Fruit fly (Drosophila melanogaster): Measurements from ENCODE around the gene Gr22f.

DNA sequence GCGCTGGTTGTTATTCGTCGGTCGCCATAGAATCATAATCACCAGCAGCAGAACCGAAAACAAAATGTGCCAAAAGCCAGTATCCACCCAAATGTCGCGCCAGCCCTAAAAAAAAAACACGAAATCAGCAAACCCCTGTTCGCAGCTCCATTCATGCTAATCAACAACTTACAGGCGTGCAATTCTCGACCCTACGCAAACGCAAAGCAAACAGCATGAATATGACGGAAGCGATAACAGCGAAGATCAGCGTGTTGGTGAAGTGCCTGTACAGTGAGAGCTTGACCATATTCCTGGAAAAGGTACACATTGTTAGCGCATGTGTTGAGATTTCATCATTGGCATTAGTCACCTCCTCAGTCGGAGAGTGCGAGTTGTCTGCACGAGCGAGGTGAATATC is 48.1 kb downstream of the Gr22f start:
- TF ChIP-seq CHES-1-like (GFP tag; optimal IDR thresholded peaks at IDR 0.05) = no peak
- TF ChIP-seq toy (GFP tag; IDR thresholded peaks at IDR 0.05) = no peak
- TF ChIP-seq sd (tag; optimal IDR thresholded peaks at IDR 0.05) = no peak
- no peak for TF ChIP-seq Adf1 (GFP tag; IDR thresholded peaks at IDR 0.05)
- TF ChIP-seq gsb (GFP tag; IDR thresholded peaks at IDR 0.05) = no peak
- TF ChIP-seq hb (GFP tag; IDR thresholded peaks at IDR 0.05; ENCODE audit: partially characterized antibody) = no peak
- no peak for TF ChIP-seq CG9215 (GFP tag; IDR thresholded peaks at IDR 0.05)
- no peak for TF ChIP-seq danr (GFP tag; IDR thresholded peaks at IDR 0.05)
- TF ChIP-seq Dad (GFP tag; optimal IDR thresholded peaks at IDR 0.05) = no peak
